Worm (Caenorhabditis elegans): ENCODE results near the gene F41B4.1.

ce11 chrX:6805427-6805826 is 20.2 kb downstream of the F41B4.1 start:
- TF ChIP-seq hlh-8 (tag; optimal IDR thresholded peaks at IDR 0.05) (no peak), pqm-1 (tag; optimal IDR thresholded peaks at IDR 0.05) (no peak), mec-3 (tag; optimal IDR thresholded peaks at IDR 0.05; ENCODE audit: borderline replicate concordance) (no peak), syd-9 (tag; optimal IDR thresholded peaks at IDR 0.05) (no peak)

All from whole organism, late embryonic.